Fruit fly (Drosophila melanogaster) whole organism, embryonic: Measurements from ENCODE around the gene Sfp26Ad.

Experiments
- Ada2b ChIP-seq: fragments of 200-800 bp; sonication (Bioruptor generic); IDR thresholded peaks from 2 replicates; pipeline ENCODE4 v1.3.6; 2022; ENCODE audit warnings: missing biosample characterization, missing genetic modification characterization
- Adf1 ChIP-seq: fragments of 200-800 bp; sonication (Bioruptor generic); IDR thresholded peaks from 2 replicates; pipeline ENCODE4 v1.3.6; 2022; ENCODE audit warnings: missing biosample characterization, missing genetic modification characterization
- Aef1 ChIP-seq: fragments of 200-800 bp; sonication (Bioruptor generic); IDR thresholded peaks from 3 replicates; pipeline ENCODE4 v1.3.6; 2022; ENCODE audit warnings: missing biosample characterization, missing genetic modification characterization
- Atf6 ChIP-seq: fragments of 200-800 bp; sonication (Bioruptor generic); IDR thresholded peaks from 2 replicates; pipeline ENCODE4 v1.3.6; 2022; ENCODE audit warnings: missing biosample characterization, missing genetic modification characterization
- BEAF-32 ChIP-seq: fragments of 200-800 bp; sonication (Bioruptor generic); optimal IDR thresholded peaks from 3 replicates; lab custom pipeline; 2017; ENCODE audit warnings: missing biosample characterization, missing genetic modification characterization, mild to moderate bottlenecking, moderate library complexity, missing genetic modification reagents
- CG10147 ChIP-seq: fragments of 200-800 bp; sonication (Bioruptor generic); optimal IDR thresholded peaks from 2 replicates; lab custom pipeline; 2019; ENCODE audit warnings: missing biosample characterization, mild to moderate bottlenecking, missing genetic modification characterization, moderate library complexity
- CG10543 ChIP-seq: fragments of 200-800 bp; sonication (Bioruptor generic); optimal IDR thresholded peaks from 3 replicates; lab custom pipeline; 2017; ENCODE audit warnings: missing biosample characterization, mild to moderate bottlenecking, missing genetic modification characterization, moderate library complexity
- CG10959 ChIP-seq: fragments of 200-800 bp; sonication (Bioruptor generic); IDR thresholded peaks from 2 replicates; pipeline ENCODE4 v1.3.6; 2022; ENCODE audit warnings: missing biosample characterization, missing genetic modification characterization
- CG11723 ChIP-seq: fragments of 200-800 bp; sonication (Bioruptor generic); optimal IDR thresholded peaks from 2 replicates; lab custom pipeline; 2017; ENCODE audit warnings: missing biosample characterization, mild to moderate bottlenecking, missing genetic modification characterization
- CG14441 ChIP-seq: fragments of 200-800 bp; sonication (Bioruptor generic); IDR thresholded peaks from 2 replicates; pipeline ENCODE4 v1.3.6; 2022; ENCODE audit warnings: missing biosample characterization, missing genetic modification characterization
- CG14667 ChIP-seq: fragments of 200-800 bp; sonication (Bioruptor generic); IDR thresholded peaks from 2 replicates; pipeline ENCODE4 v1.3.6; 2022; ENCODE audit warnings: missing biosample characterization, missing genetic modification characterization
- CG14965 ChIP-seq: fragments of 200-800 bp; sonication (Bioruptor generic); optimal IDR thresholded peaks from 2 replicates; lab custom pipeline; 2016; ENCODE audit warnings: missing biosample characterization, missing genetic modification characterization, borderline replicate concordance
- CG1603 ChIP-seq: fragments of 200-800 bp; sonication (Bioruptor generic); optimal IDR thresholded peaks from 2 replicates; lab custom pipeline; 2019; ENCODE audit warnings: missing biosample characterization, mild to moderate bottlenecking, missing genetic modification characterization, moderate library complexity
- CG16863 ChIP-seq: fragments of 200-800 bp; sonication (Bioruptor generic); optimal IDR thresholded peaks from 3 replicates; lab custom pipeline; 2016; ENCODE audit warnings: missing biosample characterization, missing genetic modification characterization
- CG17328 ChIP-seq: fragments of 200-800 bp; sonication (Bioruptor generic); IDR thresholded peaks from 2 replicates; pipeline ENCODE4 v1.3.6; 2022; ENCODE audit warnings: missing biosample characterization, missing genetic modification characterization
- CG18262 ChIP-seq: fragments of 200-800 bp; optimal IDR thresholded peaks from 3 replicates; lab custom pipeline; 2019; ENCODE audit warnings: missing biosample characterization, mild to moderate bottlenecking, missing genetic modification characterization, moderate library complexity
- CG32772 ChIP-seq: fragments of 200-800 bp; sonication (Bioruptor generic); IDR thresholded peaks from 2 replicates; pipeline ENCODE4 v1.3.6; 2022; ENCODE audit warnings: missing biosample characterization, missing genetic modification characterization
- CG34376 ChIP-seq: fragments of 200-800 bp; sonication (Bioruptor generic); optimal IDR thresholded peaks from 2 replicates; lab custom pipeline; 2018; ENCODE audit warnings: missing biosample characterization, mild to moderate bottlenecking, missing genetic modification characterization
- CG4707 ChIP-seq: fragments of 200-800 bp; sonication (Bioruptor generic); optimal IDR thresholded peaks from 2 replicates; lab custom pipeline; 2018; ENCODE audit warnings: missing biosample characterization, mild to moderate bottlenecking, missing genetic modification characterization, moderate library complexity
- CG9727 ChIP-seq: fragments of 200-800 bp; sonication (Bioruptor generic); optimal IDR thresholded peaks from 3 replicates; lab custom pipeline; 2017; ENCODE audit warnings: missing biosample characterization, mild to moderate bottlenecking, missing genetic modification characterization
- CG9876 ChIP-seq: fragments of 200-800 bp; sonication (Bioruptor generic); optimal IDR thresholded peaks from 2 replicates; lab custom pipeline; 2016; ENCODE audit warnings: missing biosample characterization, missing genetic modification characterization
- CG9932 ChIP-seq: fragments of 200-800 bp; sonication (Bioruptor generic); IDR thresholded peaks from 2 replicates; pipeline ENCODE4 v1.3.6; 2022; ENCODE audit warnings: missing biosample characterization, missing genetic modification characterization
- CkIIα-i1 ChIP-seq: fragments of 200-800 bp; sonication (Bioruptor generic); IDR thresholded peaks from 2 replicates; pipeline ENCODE4 v1.3.6; 2022; ENCODE audit warnings: missing biosample characterization, missing genetic modification characterization
- Hr3 ChIP-seq: fragments of 200-800 bp; sonication (Bioruptor generic); optimal IDR thresholded peaks from 3 replicates; lab custom pipeline; 2016; ENCODE audit warnings: missing biosample characterization, missing genetic modification characterization
- Hr39 ChIP-seq: fragments of >200 bp; optimal IDR thresholded peaks from 2 replicates; lab custom pipeline; 2017
- Hr51 ChIP-seq, 2 experiments: fragments of 200-800 bp; sonication (Bioruptor generic); optimal IDR thresholded peaks; 2 replicates in 1 of 2; 3 replicates in 1 of 2; lab custom pipeline; 2016 to 2018; ENCODE audit warnings: missing biosample characterization in 2 of 2, missing genetic modification characterization in 2 of 2, mild to moderate bottlenecking in 1 of 2, moderate library complexity in 1 of 2
- Meics ChIP-seq: fragments of 200-800 bp; sonication (Bioruptor generic); optimal IDR thresholded peaks from 2 replicates; lab custom pipeline; 2017; ENCODE audit warnings: missing biosample characterization, mild to moderate bottlenecking, missing genetic modification characterization
- NK7.1 ChIP-seq: fragments of 200-800 bp; sonication (Bioruptor generic); optimal IDR thresholded peaks from 3 replicates; lab custom pipeline; 2016; ENCODE audit warnings: missing biosample characterization, missing genetic modification characterization
- Ssrp ChIP-seq: fragments of 200-800 bp; sonication (Bioruptor generic); optimal IDR thresholded peaks from 2 replicates; lab custom pipeline; 2018; ENCODE audit warnings: missing biosample characterization, mild to moderate bottlenecking, missing genetic modification characterization, moderate library complexity
- Xbp1 ChIP-seq: fragments of 200-800 bp; sonication (Bioruptor generic); optimal IDR thresholded peaks from 3 replicates; lab custom pipeline; 2016; ENCODE audit warnings: missing biosample characterization, mild to moderate bottlenecking, missing genetic modification characterization
- ara ChIP-seq: fragments of 200-800 bp; sonication (Bioruptor generic); IDR thresholded peaks from 2 replicates; pipeline ENCODE4 v1.3.6; 2022; ENCODE audit warnings: missing biosample characterization, missing genetic modification characterization
- ase ChIP-seq: fragments of 200-800 bp; sonication (Bioruptor generic); IDR thresholded peaks from 3 replicates; pipeline ENCODE4 v1.3.6; 2022; ENCODE audit warnings: missing biosample characterization, missing genetic modification characterization
- bcd ChIP-seq: fragments of 200-800 bp; sonication (Bioruptor generic); optimal IDR thresholded peaks from 2 replicates; lab custom pipeline; 2017; ENCODE audit warnings: missing biosample characterization, mild to moderate bottlenecking, missing genetic modification characterization
- bowl ChIP-seq: fragments of 200-800 bp; sonication (Bioruptor generic); IDR thresholded peaks from 2 replicates; pipeline ENCODE4 v1.3.6; 2022; ENCODE audit warnings: missing biosample characterization, missing genetic modification characterization
- br ChIP-seq: fragments of >200 bp; optimal IDR thresholded peaks from 2 replicates; lab custom pipeline; 2017
- chif ChIP-seq, 2 experiments: fragments of 200-800 bp; sonication (Bioruptor generic); optimal IDR thresholded peaks; 3 replicates each; lab custom pipeline; 2016; ENCODE audit warnings: missing biosample characterization in 2 of 2, missing genetic modification characterization in 2 of 2
- crp ChIP-seq, 2 experiments: fragments of 200-800 bp; sonication (Bioruptor generic); optimal IDR thresholded peaks; 2 replicates in 1 of 2; 3 replicates in 1 of 2; lab custom pipeline; 2017; ENCODE audit warnings: missing biosample characterization in 2 of 2, missing genetic modification characterization in 2 of 2, mild to moderate bottlenecking in 1 of 2, moderate library complexity in 1 of 2
- dimm ChIP-seq: fragments of 200-800 bp; sonication (Bioruptor generic); IDR thresholded peaks from 2 replicates; pipeline ENCODE4 v1.3.6; 2022; ENCODE audit warnings: missing biosample characterization, missing genetic modification characterization
- dmrt11E ChIP-seq: fragments of 200-800 bp; sonication (Bioruptor generic); optimal IDR thresholded peaks from 3 replicates; lab custom pipeline; 2018; ENCODE audit warnings: missing biosample characterization, mild to moderate bottlenecking, missing genetic modification characterization, moderate library complexity
- en ChIP-seq: fragments of 200-800 bp; sonication (Bioruptor generic); optimal IDR thresholded peaks from 2 replicates; lab custom pipeline; 2016; ENCODE audit warnings: missing biosample characterization, missing genetic modification characterization
- ewg ChIP-seq: fragments of 200-800 bp; sonication (Bioruptor generic); optimal IDR thresholded peaks from 3 replicates; lab custom pipeline; 2017; ENCODE audit warnings: mild to moderate bottlenecking, missing biosample characterization, missing genetic modification reagents, missing genetic modification characterization
- nerfin-2 ChIP-seq: fragments of 200-800 bp; sonication (Bioruptor generic); IDR thresholded peaks from 2 replicates; pipeline ENCODE4 v1.3.6; 2022; ENCODE audit warnings: missing biosample characterization, missing genetic modification characterization; ENCODE audit not compliant: partially characterized antibody
- odd ChIP-seq: fragments of 200-800 bp; sonication (Bioruptor generic); optimal IDR thresholded peaks from 2 replicates; lab custom pipeline; 2017; ENCODE audit warnings: missing biosample characterization, mild to moderate bottlenecking, missing genetic modification characterization
- otp ChIP-seq: fragments of 200-800 bp; sonication (Bioruptor generic); IDR thresholded peaks from 3 replicates; pipeline ENCODE4, ENCODE4 v1.3.6; 2022; ENCODE audit warnings: missing biosample characterization, missing genetic modification characterization
- repo ChIP-seq: fragments of 200-800 bp; sonication (Bioruptor generic); optimal IDR thresholded peaks from 2 replicates; lab custom pipeline; 2016; ENCODE audit warnings: missing biosample characterization, missing genetic modification characterization
- sens-2 ChIP-seq: fragments of 200-800 bp; sonication (Bioruptor generic); IDR thresholded peaks from 2 replicates; pipeline ENCODE4 v1.3.6; 2022; ENCODE audit warnings: missing biosample characterization, missing genetic modification characterization
- stwl ChIP-seq: fragments of 200-800 bp; sonication (Bioruptor generic); optimal IDR thresholded peaks from 3 replicates; lab custom pipeline; 2018; ENCODE audit warnings: missing biosample characterization, mild to moderate bottlenecking, missing genetic modification characterization, moderate library complexity
- twi ChIP-seq: fragments of 200-800 bp; optimal IDR thresholded peaks from 2 replicates; lab custom pipeline; 2019; ENCODE audit warnings: missing biosample characterization, mild to moderate bottlenecking, missing genetic modification characterization, moderate library complexity
- unc-4 ChIP-seq: fragments of 200-800 bp; sonication (Bioruptor generic); IDR thresholded peaks from 2 replicates; pipeline ENCODE4 v1.3.6; 2022; ENCODE audit warnings: missing biosample characterization, missing genetic modification characterization; ENCODE audit not compliant: partially characterized antibody
- yki ChIP-seq: fragments of >200 bp; optimal IDR thresholded peaks from 3 replicates; lab custom pipeline; 2018

The Sfp26Ad gene

DNA sequence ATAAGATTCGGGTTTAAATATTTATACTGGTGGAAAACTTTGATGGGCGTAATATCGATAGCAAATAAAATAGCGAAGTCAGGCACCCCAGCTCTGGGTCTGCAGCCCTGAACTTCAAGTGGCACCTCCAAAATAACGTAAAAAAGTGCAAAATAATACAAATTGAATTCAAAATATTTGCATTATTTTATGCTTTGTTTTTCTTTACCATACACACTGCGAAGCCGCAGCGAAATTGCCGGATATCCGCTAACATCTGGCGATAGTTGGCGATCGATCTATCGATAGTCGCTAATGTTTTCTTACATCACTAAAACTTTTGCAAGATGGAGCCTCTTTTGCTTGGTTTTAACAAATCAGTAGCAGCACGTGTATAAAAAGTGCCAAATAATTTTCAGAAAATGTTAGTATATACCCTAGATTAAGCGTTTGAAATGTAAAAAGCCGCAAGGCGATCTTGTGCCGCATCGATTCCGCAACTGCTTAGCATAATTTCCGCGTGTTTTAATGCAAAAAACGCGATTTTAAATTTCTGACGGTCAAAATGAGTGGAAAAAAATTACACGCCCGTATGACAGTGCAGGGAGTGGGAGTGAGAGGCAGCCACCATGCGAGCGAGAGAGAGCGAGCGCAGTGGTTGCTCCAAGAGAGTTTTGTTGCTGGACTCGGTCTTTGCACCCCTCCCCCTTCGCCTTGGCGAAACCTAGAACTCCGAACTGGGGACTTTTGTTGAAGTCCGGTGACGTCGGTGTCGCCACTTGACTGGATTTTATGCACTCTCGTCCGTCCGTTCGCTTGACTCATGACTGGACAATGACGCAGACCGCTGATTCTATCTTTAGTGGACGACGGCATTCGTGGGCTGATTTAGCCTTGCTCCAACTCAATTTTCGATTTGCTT, 38.6 kb upstream of the Sfp26Ad start, which contains the start of gene eIF4A (continued):
- no peak for TF ChIP-seq CG10959 (GFP tag; lab: Robert Waterston, UW)
- no peak for TF ChIP-seq crp (GFP tag; optimal IDR thresholded peaks at IDR 0.05; lab: Kevin White, UChicago)
- TF ChIP-seq CG17328 (GFP tag; lab: Robert Waterston, UW): no peak
- TF ChIP-seq Adf1 (GFP tag; lab: Robert Waterston, UW): no peak
- TF ChIP-seq BEAF-32: peak; percentile 96
- no peak for TF ChIP-seq CG9932 (GFP tag; lab: Robert Waterston, UW)
- peak; percentile 52 for TF ChIP-seq odd (GFP tag; lab: Kevin White, UChicago)
- TF ChIP-seq CG10543 (GFP tag; lab: Kevin White, UChicago): no peak
- TF ChIP-seq CG32772: no peak
- no peak for TF ChIP-seq Aef1 (GFP tag; lab: Robert Waterston, UW)
- TF ChIP-seq Atf6 (GFP tag; lab: Robert Waterston, UW): no peak
- peak; percentile 12 for TF ChIP-seq Ssrp
- no peak for TF ChIP-seq CkIIα-i1
- TF ChIP-seq CG14965: no peak
- peak; percentile 61 for TF ChIP-seq yki
- TF ChIP-seq twi: peak; percentile 45
- TF ChIP-seq CG1603 (tag; lab: Kevin White, UChicago): peak; percentile 66
- TF ChIP-seq bowl (GFP tag; lab: Robert Waterston, UW): no peak
- TF ChIP-seq ewg (GFP tag; lab: Kevin White, UChicago): no peak
- TF ChIP-seq NK7.1 (GFP tag; lab: Kevin White, UChicago): no peak
- no peak for TF ChIP-seq CG14667 (GFP tag; lab: Robert Waterston, UW)
- no peak for TF ChIP-seq ase (GFP tag; lab: Robert Waterston, UW)
- no peak for TF ChIP-seq nerfin-2 (GFP tag; lab: Robert Waterston, UW)
- no peak for TF ChIP-seq Xbp1 (GFP tag; lab: Kevin White, UChicago)
- no peak for TF ChIP-seq br (lab: Kevin White, UChicago)
- peak; percentile 26 for TF ChIP-seq dmrt11E
- no peak for TF ChIP-seq CG18262 (tag; lab: Kevin White, UChicago)
- TF ChIP-seq sens-2 (GFP tag; lab: Robert Waterston, UW): no peak
- no peak for TF ChIP-seq CG14441 (GFP tag; lab: Robert Waterston, UW)
- no peak for TF ChIP-seq Ada2b (GFP tag; lab: Robert Waterston, UW)
- no peak for TF ChIP-seq stwl (tag; lab: Kevin White, UChicago)
- peak; percentile 15 for TF ChIP-seq Meics (GFP tag; lab: Kevin White, UChicago)
- no peak for TF ChIP-seq CG9727 (GFP tag; lab: Kevin White, UChicago)
- peak; percentile 7 for TF ChIP-seq CG9876 (GFP tag; lab: Kevin White, UChicago)
- TF ChIP-seq ara (GFP tag; lab: Robert Waterston, UW): no peak
- TF ChIP-seq CG10147 (GFP tag; lab: Kevin White, UChicago): peak; percentile 15
- no peak for TF ChIP-seq en (GFP tag; lab: Kevin White, UChicago)
- TF ChIP-seq Hr39 (lab: Kevin White, UChicago): no peak
- TF ChIP-seq chif (GFP tag; optimal IDR thresholded peaks at IDR 0.05; lab: Kevin White, UChicago): peak in 1 of 2 experiments; percentile 29
- TF ChIP-seq CG4707 (GFP tag; lab: Kevin White, UChicago): no peak
- no peak for TF ChIP-seq dimm (GFP tag; lab: Robert Waterston, UW)
- TF ChIP-seq Hr51 (GFP tag; optimal IDR thresholded peaks at IDR 0.05; lab: Kevin White, UChicago): no peak
- TF ChIP-seq CG11723 (GFP tag; lab: Kevin White, UChicago): no peak
- no peak for TF ChIP-seq CG16863 (GFP tag; lab: Kevin White, UChicago)
- no peak for TF ChIP-seq otp (GFP tag; lab: Robert Waterston, UW)
- TF ChIP-seq CG34376 (GFP tag; lab: Kevin White, UChicago): no peak
- TF ChIP-seq repo (GFP tag; lab: Kevin White, UChicago): peak; percentile 5
- TF ChIP-seq unc-4 (GFP tag; lab: Robert Waterston, UW): no peak
- TF ChIP-seq Hr3 (GFP tag; lab: Kevin White, UChicago): no peak
- peak; percentile 42 for TF ChIP-seq bcd (GFP tag; lab: Kevin White, UChicago)
